Worm (Caenorhabditis elegans) whole organism, L3 larva: ENCODE results near the gene gmps-1.

Source experiments
- ama-1 ChIP-seq: fragments of 150-350 bp; optimal IDR thresholded peaks from 2 replicates; lab custom pipeline; 2018
- ceh-28 ChIP-seq: fragments of 150-350 bp; optimal IDR thresholded peaks from 2 replicates; lab custom pipeline; 2014; ENCODE audit warnings: missing biosample characterization, missing genetic modification reagents, missing genetic modification characterization
- ceh-82 ChIP-seq: fragments of 150-350 bp; optimal IDR thresholded peaks from 2 replicates; lab custom pipeline; 2014; ENCODE audit warnings: missing biosample characterization, missing genetic modification characterization
- ceh-9 ChIP-seq: sonication (generic microtip); optimal IDR thresholded peaks from 2 replicates; lab custom pipeline; 2018; ENCODE audit warnings: missing biosample characterization, missing genetic modification characterization
- daf-12 ChIP-seq: fragments of 150-350 bp; optimal IDR thresholded peaks from 2 replicates; lab custom pipeline; 2014; ENCODE audit warnings: missing biosample characterization, missing genetic modification reagents, missing genetic modification characterization
- egl-27 ChIP-seq: sonication (generic microtip); optimal IDR thresholded peaks from 4 replicates; lab custom pipeline; 2017; ENCODE audit warnings: missing biosample characterization, missing genetic modification reagents, missing genetic modification characterization
- egl-5 ChIP-seq: fragments of 150-350 bp; optimal IDR thresholded peaks from 2 replicates; lab custom pipeline; 2017; ENCODE audit warnings: missing biosample characterization, missing genetic modification reagents, missing genetic modification characterization, inconsistent platforms
- elt-3 ChIP-seq, 3 experiments: fragments of 150-350 bp in 1 of 3; sonication (generic microtip) in 2 of 3; optimal IDR thresholded peaks; 2 replicates in 2 of 3; 4 replicates in 1 of 3; lab custom pipeline; 2014 to 2017; ENCODE audit warnings: missing biosample characterization in 3 of 3, missing genetic modification characterization in 3 of 3
- eor-1 ChIP-seq, 2 experiments: fragments of 150-350 bp; optimal IDR thresholded peaks; 2 replicates each; lab custom pipeline; 2014 to 2018; ENCODE audit warnings: missing biosample characterization in 2 of 2, missing genetic modification characterization in 2 of 2
- fkh-10 ChIP-seq: sonication (generic microtip); optimal IDR thresholded peaks from 2 replicates; lab custom pipeline; 2017; ENCODE audit warnings: missing biosample characterization, missing genetic modification reagents, missing genetic modification characterization
- fkh-2 ChIP-seq: fragments of 150-350 bp; optimal IDR thresholded peaks from 2 replicates; lab custom pipeline; 2014; ENCODE audit warnings: missing biosample characterization, missing genetic modification reagents, missing genetic modification characterization
- fos-1 ChIP-seq: fragments of 150-350 bp; optimal IDR thresholded peaks from 2 replicates; lab custom pipeline; 2014; ENCODE audit warnings: missing biosample characterization, missing genetic modification characterization
- hmg-11 ChIP-seq: sonication (generic microtip); optimal IDR thresholded peaks from 2 replicates; lab custom pipeline; 2016; ENCODE audit warnings: missing genetic modification characterization, missing compliant biosample characterization
- jun-1 ChIP-seq: fragments of 150-350 bp; optimal IDR thresholded peaks from 2 replicates; lab custom pipeline; 2014; ENCODE audit warnings: missing biosample characterization, missing genetic modification reagents, missing genetic modification characterization
- lsy-12 ChIP-seq: sonication (generic microtip); optimal IDR thresholded peaks from 2 replicates; lab custom pipeline; 2016; ENCODE audit warnings: mild to moderate bottlenecking, missing genetic modification characterization, missing compliant biosample characterization
- mdl-1 ChIP-seq: fragments of 150-350 bp; optimal IDR thresholded peaks from 2 replicates; lab custom pipeline; 2014; ENCODE audit warnings: missing biosample characterization, missing genetic modification characterization
- mml-1 ChIP-seq: fragments of 150-350 bp; sonication (generic microtip); optimal IDR thresholded peaks from 3 replicates; lab custom pipeline; 2014; ENCODE audit warnings: missing biosample characterization, missing genetic modification characterization
- nhr-12 ChIP-seq: fragments of 150-350 bp; optimal IDR thresholded peaks from 2 replicates; lab custom pipeline; 2014; ENCODE audit warnings: missing biosample characterization, missing genetic modification characterization
- nhr-23 ChIP-seq: fragments of 150-350 bp; optimal IDR thresholded peaks from 2 replicates; lab custom pipeline; 2014; ENCODE audit warnings: missing biosample characterization, missing genetic modification reagents, missing genetic modification characterization
- nhr-237 ChIP-seq: fragments of 150-350 bp; optimal IDR thresholded peaks from 2 replicates; lab custom pipeline; 2014; ENCODE audit warnings: missing biosample characterization, missing genetic modification characterization
- nhr-25 ChIP-seq: sonication (generic microtip); optimal IDR thresholded peaks from 2 replicates; lab custom pipeline; 2017; ENCODE audit warnings: missing biosample characterization, missing genetic modification characterization
- nhr-28 ChIP-seq: fragments of 150-350 bp; optimal IDR thresholded peaks from 2 replicates; lab custom pipeline; 2014; ENCODE audit warnings: missing biosample characterization, missing genetic modification characterization
- nhr-43 ChIP-seq: sonication (generic microtip); optimal IDR thresholded peaks from 2 replicates; lab custom pipeline; 2016; ENCODE audit warnings: mild to moderate bottlenecking, missing genetic modification characterization, missing compliant biosample characterization; ENCODE audit not compliant: poor library complexity, severe bottlenecking
- nhr-76 ChIP-seq: fragments of 150-350 bp; sonication (generic microtip); optimal IDR thresholded peaks from 5 replicates; lab custom pipeline; 2014; ENCODE audit warnings: missing biosample characterization, missing genetic modification characterization
- nhr-77 ChIP-seq: fragments of 150-350 bp; optimal IDR thresholded peaks from 2 replicates; lab custom pipeline; 2014; ENCODE audit warnings: missing biosample characterization, missing genetic modification characterization
- pha-4 ChIP-seq: fragments of 150-350 bp; optimal IDR thresholded peaks from 2 replicates; lab custom pipeline; 2014; ENCODE audit warnings: missing biosample characterization, missing genetic modification reagents, missing genetic modification characterization
- sea-2 ChIP-seq: fragments of 150-350 bp; sonication (generic microtip); optimal IDR thresholded peaks from 4 replicates; lab custom pipeline; 2014; ENCODE audit warnings: missing biosample characterization, missing genetic modification reagents, missing genetic modification characterization
- skn-1 ChIP-seq: fragments of 150-350 bp; optimal IDR thresholded peaks from 2 replicates; lab custom pipeline; 2014; ENCODE audit warnings: missing biosample characterization, missing genetic modification characterization
- snpc-4 ChIP-seq: fragments of 150-350 bp; optimal IDR thresholded peaks from 2 replicates; lab custom pipeline; 2014; ENCODE audit warnings: missing biosample characterization, missing genetic modification characterization
- tbx-2 ChIP-seq: sonication (generic microtip); optimal IDR thresholded peaks from 2 replicates; lab custom pipeline; 2016; ENCODE audit warnings: mild to moderate bottlenecking, missing genetic modification characterization, missing compliant biosample characterization
- unc-39 ChIP-seq: sonication (generic microtip); optimal IDR thresholded peaks from 4 replicates; lab custom pipeline; 2017; ENCODE audit warnings: missing biosample characterization, missing genetic modification characterization
- unc-62 ChIP-seq: fragments of 150-350 bp; sonication (generic microtip); optimal IDR thresholded peaks from 4 replicates; lab custom pipeline; 2014; ENCODE audit warnings: missing biosample characterization, missing genetic modification reagents, missing genetic modification characterization
- zag-1 ChIP-seq: fragments of 150-350 bp; optimal IDR thresholded peaks from 2 replicates; lab custom pipeline; 2014; ENCODE audit warnings: missing biosample characterization, missing genetic modification characterization
- ztf-4 ChIP-seq: fragments of 150-350 bp; optimal IDR thresholded peaks from 2 replicates; lab custom pipeline; 2014; ENCODE audit warnings: missing biosample characterization, missing genetic modification characterization

The gmps-1 gene

DNA sequence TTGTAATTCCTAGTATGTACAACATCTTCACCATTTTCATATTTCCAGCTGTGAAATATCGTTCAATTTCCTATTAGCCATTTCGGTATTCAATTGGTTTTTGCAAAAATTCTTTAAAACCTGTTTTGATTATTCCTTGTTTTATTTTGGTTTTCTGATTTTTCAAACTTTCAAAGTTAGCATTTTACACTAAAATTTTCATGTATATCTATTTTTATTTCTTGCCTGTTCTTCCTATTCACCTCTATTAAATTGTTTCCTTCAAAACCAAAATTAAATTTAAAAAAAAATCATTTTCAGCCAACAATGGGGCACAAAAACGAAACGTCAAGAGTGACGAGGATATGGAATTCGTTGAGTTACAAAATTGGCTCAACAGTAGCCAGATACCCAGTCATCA is 20.5 kb upstream of the gmps-1 start, which contains the start of gene ptr-8:
Gene ptr-8, plus strand, starts transcription at position 301 of the 400 bp plus-strand sequence.
- no peak for TF ChIP-seq fos-1
- no peak for TF ChIP-seq ceh-28 (tag; lab: Kevin White, UChicago)
- TF ChIP-seq elt-3 (tag; optimal IDR thresholded peaks at IDR 0.05; lab: Kevin White, UChicago), result no peak
- TF ChIP-seq pha-4 (tag; lab: Kevin White, UChicago), result no peak
- no peak for TF ChIP-seq skn-1 (tag; lab: Kevin White, UChicago)
- no peak for TF ChIP-seq ama-1
- TF ChIP-seq nhr-43 (tag; lab: Kevin White, UChicago), result no peak
- no peak for TF ChIP-seq unc-62 (GFP tag; lab: Kevin White, UChicago)
- no peak for TF ChIP-seq lsy-12 (tag; lab: Kevin White, UChicago)
- no peak for TF ChIP-seq ceh-9 (tag; lab: Kevin White, UChicago)
- TF ChIP-seq nhr-28 (tag; lab: Kevin White, UChicago), result no peak
- TF ChIP-seq ceh-82 (tag; lab: Kevin White, UChicago), result no peak
- no peak for TF ChIP-seq nhr-76 (tag; lab: Kevin White, UChicago)
- no peak for TF ChIP-seq mml-1 (tag; lab: Kevin White, UChicago)
- no peak for TF ChIP-seq nhr-25 (tag; lab: Kevin White, UChicago)
- no peak for TF ChIP-seq mdl-1 (tag; lab: Kevin White, UChicago)
- TF ChIP-seq daf-12 (tag; lab: Kevin White, UChicago), result no peak
- no peak for TF ChIP-seq ztf-4 (tag; lab: Kevin White, UChicago)

DNA sequence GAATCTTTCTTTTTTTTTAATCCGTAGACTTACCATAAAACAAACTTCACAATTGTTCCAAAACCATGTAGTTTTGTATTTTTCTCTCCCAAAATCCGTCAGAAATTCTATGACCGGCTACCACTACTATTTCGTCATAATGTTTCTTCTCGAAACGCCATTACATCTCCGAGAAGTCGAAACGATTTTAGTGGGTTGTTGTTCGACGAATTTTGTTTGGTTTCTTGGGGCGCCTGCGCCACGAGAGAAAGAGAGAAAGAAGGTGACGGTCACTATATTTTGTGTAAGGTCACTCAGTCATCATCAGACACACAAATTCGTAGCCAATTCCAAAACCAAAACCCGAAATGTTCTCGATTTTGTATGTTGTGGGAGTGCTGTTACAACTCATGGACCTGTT is 18.6 kb upstream of the gmps-1 start:
- TF ChIP-seq fkh-2 (tag; lab: Kevin White, UChicago) (no peak), zag-1 (no peak), nhr-23 (tag; lab: Kevin White, UChicago) (peak; percentile 75), nhr-25 (tag; lab: Kevin White, UChicago) (peak; percentile 69), mdl-1 (tag; lab: Kevin White, UChicago) (no peak), skn-1 (tag; lab: Kevin White, UChicago) (no peak), eor-1 (tag; optimal IDR thresholded peaks at IDR 0.05; lab: Kevin White, UChicago) (no peak), ama-1 (no peak), unc-39 (no peak), ztf-4 (tag; lab: Kevin White, UChicago) (no peak), sea-2 (no peak), egl-5 (tag; lab: Kevin White, UChicago) (peak; percentile 16)
- TF ChIP-seq, all 47 proteins: peak for 3

DNA sequence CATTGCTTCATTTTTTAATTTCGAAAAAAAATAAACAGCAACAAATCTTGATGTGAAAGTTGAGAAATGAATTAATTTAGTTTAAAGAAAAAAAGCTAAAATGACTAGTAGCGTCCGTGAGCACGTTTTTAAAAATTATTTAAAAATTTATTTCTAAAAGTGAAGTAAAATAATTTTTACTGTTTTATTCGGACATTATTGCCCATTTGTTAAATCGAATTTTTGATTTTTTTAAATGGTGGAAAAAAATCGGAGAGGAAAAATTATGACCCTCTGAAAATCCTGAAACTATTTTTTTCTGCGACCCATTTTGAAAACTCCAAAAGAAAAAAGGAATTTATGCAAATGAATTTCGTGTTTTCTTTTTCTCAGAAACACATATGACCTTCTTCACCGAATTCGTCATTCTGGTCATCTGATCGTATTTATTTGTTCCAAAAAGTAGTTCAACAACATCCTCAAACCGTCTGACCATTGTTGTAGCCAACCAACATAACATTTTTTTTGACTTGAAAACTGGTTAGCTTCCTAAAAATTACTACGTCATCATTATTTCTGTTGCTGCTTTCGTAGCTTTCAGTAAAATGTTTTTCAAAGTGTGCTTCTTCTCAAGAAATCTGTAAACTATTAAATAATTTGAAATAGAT is 17.5 kb upstream of the gmps-1 start, which contains the start of gene F44F4.3:
Gene F44F4.3, minus strand, starts transcription at position 51 of the 647 bp plus-strand sequence.
- peak; percentile 68 for TF ChIP-seq nhr-23 (tag; lab: Kevin White, UChicago)
- no peak for TF ChIP-seq sea-2

DNA sequence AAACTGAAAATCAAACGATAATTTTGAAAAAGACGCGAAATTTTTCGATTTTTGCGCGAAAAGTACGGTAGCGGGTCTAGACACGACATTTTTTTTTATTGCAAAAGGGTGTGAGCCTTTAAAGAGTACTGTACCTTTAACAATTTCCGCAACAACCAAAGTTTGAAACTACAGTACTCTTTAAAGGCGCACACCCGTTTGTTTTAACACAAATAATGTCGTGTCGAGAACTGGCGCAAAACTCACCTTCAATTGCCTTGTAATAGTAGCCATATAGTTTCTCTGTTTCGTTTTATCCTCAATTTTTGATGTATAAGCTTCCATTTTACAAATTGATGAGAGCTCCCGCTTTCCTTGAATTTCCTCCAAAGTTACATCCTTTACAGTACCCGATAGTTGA is 16.7 kb upstream of the gmps-1 start:
- TF ChIP-seq pha-4 (tag; lab: Kevin White, UChicago), result no peak
- TF ChIP-seq snpc-4 (tag; lab: Kevin White, UChicago), result no peak
- no peak for TF ChIP-seq lsy-12 (tag; lab: Kevin White, UChicago)
- no peak for TF ChIP-seq ceh-82 (tag; lab: Kevin White, UChicago)
- TF ChIP-seq nhr-12 (tag; lab: Kevin White, UChicago), result no peak
- TF ChIP-seq fkh-10 (GFP tag; lab: Kevin White, UChicago), result no peak
- TF ChIP-seq unc-62 (GFP tag; lab: Kevin White, UChicago), result no peak
- no peak for TF ChIP-seq ceh-28 (tag; lab: Kevin White, UChicago)
- no peak for TF ChIP-seq nhr-23 (tag; lab: Kevin White, UChicago)
- TF ChIP-seq egl-27 (tag; lab: Kevin White, UChicago), result no peak
- no peak for TF ChIP-seq nhr-77
- no peak for TF ChIP-seq jun-1 (tag; lab: Kevin White, UChicago)
- TF ChIP-seq, all 47 proteins: peak for 0

DNA sequence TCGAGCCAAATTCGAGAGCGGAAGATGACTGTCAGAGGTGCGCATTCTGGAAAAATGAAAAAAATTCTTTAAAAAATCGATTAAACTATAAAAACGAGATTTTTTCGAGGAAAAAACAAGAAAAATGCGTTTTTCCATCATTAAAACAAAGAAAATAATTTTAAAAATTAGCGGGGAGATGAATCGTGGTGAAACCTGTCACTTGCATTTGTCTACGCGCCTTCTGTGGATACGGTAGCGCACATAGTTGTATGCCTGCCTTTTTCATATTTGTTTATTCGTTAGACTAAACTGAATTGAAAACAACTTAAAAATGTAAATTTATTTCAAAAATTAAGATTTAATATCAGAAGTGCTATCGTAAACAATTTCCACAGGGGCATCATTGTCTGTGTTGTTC is 15.9 kb upstream of the gmps-1 start, which contains the start of gene egg-3:
Gene egg-3, minus strand, starts transcription at position 46 of the 400 bp plus-strand sequence.
- no peak for TF ChIP-seq zag-1
- TF ChIP-seq daf-12 (tag; lab: Kevin White, UChicago), result no peak
- no peak for TF ChIP-seq nhr-43 (tag; lab: Kevin White, UChicago)
- no peak for TF ChIP-seq elt-3 (tag; optimal IDR thresholded peaks at IDR 0.05; lab: Kevin White, UChicago)
- TF ChIP-seq nhr-23 (tag; lab: Kevin White, UChicago), result no peak
- no peak for TF ChIP-seq sea-2
- TF ChIP-seq nhr-77, result no peak
- TF ChIP-seq nhr-237 (tag; lab: Kevin White, UChicago), result no peak
- no peak for TF ChIP-seq eor-1 (tag; optimal IDR thresholded peaks at IDR 0.05; lab: Kevin White, UChicago)
- no peak for TF ChIP-seq ceh-9 (tag; lab: Kevin White, UChicago)
- TF ChIP-seq hmg-11 (tag; lab: Kevin White, UChicago), result no peak
- TF ChIP-seq tbx-2 (tag; lab: Kevin White, UChicago), result no peak
- TF ChIP-seq, all 47 proteins: peak for 0
